Worm (Caenorhabditis elegans): ENCODE measurements around the gene R05H5.4.

- no peak for TF ChIP-seq ets-7 (tag; optimal IDR thresholded peaks at IDR 0.05)
- no peak for TF ChIP-seq ama-1 (optimal IDR thresholded peaks at IDR 0.05)
- no peak for TF ChIP-seq scrt-1 (GFP tag; IDR thresholded peaks at IDR 0.05)
- TF ChIP-seq hnd-1 (tag; optimal IDR thresholded peaks at IDR 0.05), result no peak
- no peak for TF ChIP-seq flt-1 (GFP tag; IDR thresholded peaks at IDR 0.05)
- no peak for TF ChIP-seq ceh-13 (GFP tag; optimal IDR thresholded peaks at IDR 0.05)
- no peak for TF ChIP-seq hmg-4 (GFP tag; optimal IDR thresholded peaks at IDR 0.05)
- no peak for TF ChIP-seq sea-1 (GFP tag; conservative IDR thresholded peaks at IDR 0.05)
- no peak for TF ChIP-seq ceh-36 (tag; optimal IDR thresholded peaks at IDR 0.05)
- TF ChIP-seq F13C5.2 (tag; optimal IDR thresholded peaks at IDR 0.05), result no peak
- no peak for TF ChIP-seq hmbx-1 (tag; optimal IDR thresholded peaks at IDR 0.05)
- no peak for TF ChIP-seq pes-1 (GFP tag; IDR thresholded peaks at IDR 0.05)
- no peak for TF ChIP-seq tra-4 (tag; optimal IDR thresholded peaks at IDR 0.05)
- no peak for TF ChIP-seq B0310.2 (tag; optimal IDR thresholded peaks at IDR 0.05)
Observed at ce11 chrII:10187808-10188207, 12.0 kb downstream of the R05H5.4 start, which contains the start of gene srd-2.

Data from whole organism, early embryonic.